Fruit fly (Drosophila melanogaster) Kc167 (cell line): ENCODE measurements around the gene Rox8.

Source experiments
- insv ChIP-seq: fragments of >200 bp; optimal IDR thresholded peaks from 3 replicates; lab custom pipeline; 2018; ENCODE audit warnings: missing external identifiers
- psq ChIP-seq: fragments of >200 bp; optimal IDR thresholded peaks from 2 replicates; lab custom pipeline; 2017; ENCODE audit warnings: missing external identifiers
- ttk ChIP-seq: sonication (Bioruptor generic); optimal IDR thresholded peaks from 2 replicates; lab custom pipeline; 2017; ENCODE audit warnings: missing external identifiers

dm6 chr3R:24031825-24032523 is 16.1 kb downstream of the Rox8 start, which contains the start of the genes KrT95D and Mettl3:
- TF ChIP-seq psq (lab: Kevin White, UChicago), result no peak
- TF ChIP-seq ttk (lab: Kevin White, UChicago), result no peak
- TF ChIP-seq insv (lab: Kevin White, UChicago), result no peak
